Worm (Caenorhabditis elegans) whole organism, L2 larva: ENCODE measurements around the gene tam-1.

Experiments
- R02D3.7 ChIP-seq: fragments of 150-350 bp; optimal IDR thresholded peaks from 2 replicates; lab custom pipeline; 2014; ENCODE audit warnings: missing biosample characterization, missing genetic modification characterization
- nhr-11 ChIP-seq: fragments of 150-350 bp; optimal IDR thresholded peaks from 2 replicates; lab custom pipeline; 2014; ENCODE audit warnings: missing biosample characterization, missing genetic modification characterization
- nhr-25 ChIP-seq: fragments of 150-350 bp; sonication (generic microtip); optimal IDR thresholded peaks from 3 replicates; lab custom pipeline; 2014; ENCODE audit warnings: missing biosample characterization, missing genetic modification characterization
- snpc-4 ChIP-seq: fragments of 150-350 bp; optimal IDR thresholded peaks from 2 replicates; lab custom pipeline; 2014; ENCODE audit warnings: missing biosample characterization, missing genetic modification characterization
- ztf-4 ChIP-seq: fragments of 150-350 bp; optimal IDR thresholded peaks from 2 replicates; lab custom pipeline; 2014; ENCODE audit warnings: missing biosample characterization, missing genetic modification characterization

DNA sequence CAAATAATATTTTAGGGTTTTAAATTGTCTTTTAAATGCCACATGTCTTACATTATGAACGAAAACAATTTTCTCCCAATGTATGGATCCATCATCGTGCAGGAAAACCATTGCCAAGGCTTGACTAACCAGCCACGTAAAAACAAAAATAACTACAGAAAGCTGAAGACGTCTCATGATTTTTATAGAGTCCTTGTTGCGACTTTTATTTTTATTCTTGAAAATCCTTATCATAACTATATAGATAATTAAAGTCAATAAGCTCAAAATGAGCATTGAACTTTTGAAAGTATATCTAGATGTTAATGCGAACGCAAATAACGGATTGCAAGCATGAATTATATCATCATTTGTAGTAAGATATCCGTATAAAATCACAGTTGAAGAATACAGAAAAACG is 17.2 kb upstream of the tam-1 start:
- no peak for TF ChIP-seq ztf-4 (tag; lab: Kevin White, UChicago)
- no peak for TF ChIP-seq snpc-4
- no peak for TF ChIP-seq R02D3.7 (tag; lab: Kevin White, UChicago)
- no peak for TF ChIP-seq nhr-25
- no peak for TF ChIP-seq nhr-11 (tag; lab: Kevin White, UChicago)
